Worm (Caenorhabditis elegans): ENCODE measurements around the gene vps-36.

- TF ChIP-seq ceh-9 (tag; optimal IDR thresholded peaks at IDR 0.05) (no peak), elt-1 (tag; optimal IDR thresholded peaks at IDR 0.05) (no peak), nhr-23 (tag; optimal IDR thresholded peaks at IDR 0.05) (no peak), nfya-1 (tag; optimal IDR thresholded peaks at IDR 0.05; ENCODE audit: insufficient read depth) (no peak), zag-1 (tag; optimal IDR thresholded peaks at IDR 0.05) (no peak)
Observed at ce11 chrV:10932411-10932810, 28.1 kb downstream of the vps-36 start, which contains the start of gene F58B4.5.

All from whole organism, L3 larva.